Worm (Caenorhabditis elegans) whole organism, L2 larva: ENCODE results near the gene efk-1.

Source experiments
- C34F6.9 ChIP-seq: fragments of 150-350 bp; optimal IDR thresholded peaks from 2 replicates; lab custom pipeline; 2014; ENCODE audit warnings: missing biosample characterization, missing genetic modification characterization
- F13H6.1 ChIP-seq: sonication (generic microtip); optimal IDR thresholded peaks from 2 replicates; lab custom pipeline; 2016; ENCODE audit warnings: missing genetic modification characterization, missing compliant biosample characterization
- R02D3.7 ChIP-seq: fragments of 150-350 bp; optimal IDR thresholded peaks from 2 replicates; lab custom pipeline; 2014; ENCODE audit warnings: missing biosample characterization, missing genetic modification characterization
- ZK546.5 ChIP-seq: sonication (generic microtip); optimal IDR thresholded peaks from 2 replicates; lab custom pipeline; 2017; ENCODE audit warnings: missing biosample characterization, missing genetic modification characterization
- alr-1 ChIP-seq: fragments of 150-350 bp; optimal IDR thresholded peaks from 2 replicates; lab custom pipeline; 2014; ENCODE audit warnings: missing biosample characterization, missing genetic modification characterization
- aly-2 ChIP-seq: fragments of 150-350 bp; optimal IDR thresholded peaks from 2 replicates; lab custom pipeline; 2014; ENCODE audit warnings: missing biosample characterization, missing genetic modification characterization
- ama-1 ChIP-seq: fragments of 150-350 bp; optimal IDR thresholded peaks from 2 replicates; lab custom pipeline; 2018; ENCODE audit warnings: inconsistent platforms
- blmp-1 ChIP-seq: sonication (generic microtip); optimal IDR thresholded peaks from 2 replicates; lab custom pipeline; 2017; ENCODE audit warnings: missing genetic modification characterization, mild to moderate bottlenecking, missing compliant biosample characterization, antibody characterized with exemption, moderate library complexity; ENCODE audit not compliant: insufficient read depth
- crh-2 ChIP-seq: sonication (generic microtip); optimal IDR thresholded peaks from 2 replicates; lab custom pipeline; 2017; ENCODE audit warnings: missing biosample characterization, missing genetic modification characterization
- dmd-4 ChIP-seq: sonication (generic microtip); optimal IDR thresholded peaks from 2 replicates; lab custom pipeline; 2017; ENCODE audit warnings: missing biosample characterization, missing genetic modification characterization
- egl-27 ChIP-seq: sonication (generic microtip); optimal IDR thresholded peaks from 3 replicates; lab custom pipeline; 2017; ENCODE audit warnings: missing biosample characterization, missing genetic modification reagents, missing genetic modification characterization
- elt-1 ChIP-seq: fragments of 150-350 bp; optimal IDR thresholded peaks from 2 replicates; lab custom pipeline; 2014; ENCODE audit warnings: missing biosample characterization, missing genetic modification characterization
- fos-1 ChIP-seq: fragments of 150-350 bp; optimal IDR thresholded peaks from 2 replicates; lab custom pipeline; 2014; ENCODE audit warnings: missing biosample characterization, missing genetic modification characterization
- gmeb-1 ChIP-seq: fragments of 150-350 bp; optimal IDR thresholded peaks from 2 replicates; lab custom pipeline; 2014; ENCODE audit warnings: missing biosample characterization, missing genetic modification characterization
- lin-11 ChIP-seq: fragments of 150-350 bp; sonication (generic microtip); optimal IDR thresholded peaks from 2 replicates; lab custom pipeline; 2014; ENCODE audit warnings: missing biosample characterization, missing genetic modification characterization, inconsistent platforms, mixed read lengths
- lin-13 ChIP-seq: fragments of 150-350 bp; optimal IDR thresholded peaks from 2 replicates; lab custom pipeline; 2014; ENCODE audit warnings: missing biosample characterization, missing genetic modification reagents, missing genetic modification characterization
- lin-39 ChIP-seq: fragments of 150-350 bp; optimal IDR thresholded peaks from 2 replicates; lab custom pipeline; 2014; ENCODE audit warnings: missing biosample characterization, missing genetic modification reagents, missing genetic modification characterization
- lsy-2 ChIP-seq, 2 experiments: fragments of 150-350 bp in 1 of 2; sonication (generic microtip) in 1 of 2; optimal IDR thresholded peaks; 2 replicates each; lab custom pipeline; 2014 to 2017; ENCODE audit warnings: missing biosample characterization in 2 of 2, missing genetic modification characterization in 2 of 2
- mab-5 ChIP-seq: fragments of 150-350 bp; optimal IDR thresholded peaks from 2 replicates; lab custom pipeline; 2014; ENCODE audit warnings: missing biosample characterization, missing genetic modification characterization
- mbf-1 ChIP-seq: sonication (generic microtip); optimal IDR thresholded peaks from 2 replicates; lab custom pipeline; 2017; ENCODE audit warnings: missing biosample characterization, missing genetic modification characterization
- mdl-1 ChIP-seq, 2 experiments: fragments of 150-350 bp in 1 of 2; sonication (generic microtip) in 1 of 2; optimal IDR thresholded peaks; 2 replicates each; lab custom pipeline; 2017; ENCODE audit warnings: missing biosample characterization in 2 of 2, missing genetic modification characterization in 2 of 2
- nhr-10 ChIP-seq: sonication (generic microtip); optimal IDR thresholded peaks from 2 replicates; lab custom pipeline; 2017; ENCODE audit warnings: missing biosample characterization, missing genetic modification characterization
- nhr-11 ChIP-seq: fragments of 150-350 bp; optimal IDR thresholded peaks from 2 replicates; lab custom pipeline; 2014; ENCODE audit warnings: missing biosample characterization, missing genetic modification characterization
- nhr-12 ChIP-seq: fragments of 150-350 bp; optimal IDR thresholded peaks from 2 replicates; lab custom pipeline; 2014; ENCODE audit warnings: missing biosample characterization, missing genetic modification characterization
- nhr-129 ChIP-seq: fragments of 150-350 bp; optimal IDR thresholded peaks from 2 replicates; lab custom pipeline; 2014; ENCODE audit warnings: missing biosample characterization, missing genetic modification characterization
- nhr-21 ChIP-seq: fragments of 150-350 bp; optimal IDR thresholded peaks from 2 replicates; lab custom pipeline; 2014; ENCODE audit warnings: missing biosample characterization, missing genetic modification characterization
- nhr-23 ChIP-seq: fragments of 150-350 bp; optimal IDR thresholded peaks from 2 replicates; lab custom pipeline; 2014; ENCODE audit warnings: missing biosample characterization, missing genetic modification reagents, missing genetic modification characterization
- nhr-77 ChIP-seq: fragments of 150-350 bp; optimal IDR thresholded peaks from 2 replicates; lab custom pipeline; 2014; ENCODE audit warnings: missing biosample characterization, missing genetic modification characterization
- sem-4 ChIP-seq: fragments of 150-350 bp; optimal IDR thresholded peaks from 2 replicates; lab custom pipeline; 2014; ENCODE audit warnings: missing biosample characterization, missing genetic modification reagents, missing genetic modification characterization
- skn-1 ChIP-seq: sonication (generic microtip); optimal IDR thresholded peaks from 2 replicates; lab custom pipeline; 2017; ENCODE audit warnings: missing biosample characterization, missing genetic modification characterization
- sma-3 ChIP-seq: sonication (generic microtip); optimal IDR thresholded peaks from 2 replicates; lab custom pipeline; 2016; ENCODE audit warnings: missing genetic modification reagents, missing genetic modification characterization, missing compliant biosample characterization
- sma-9 ChIP-seq, 2 experiments: fragments of 150-350 bp in 1 of 2; sonication (generic microtip) in 1 of 2; optimal IDR thresholded peaks; 2 replicates each; lab custom pipeline; 2014 to 2016; ENCODE audit warnings: missing genetic modification characterization in 2 of 2, mild to moderate bottlenecking in 1 of 2, missing biosample characterization in 1 of 2, missing compliant biosample characterization in 1 of 2, missing genetic modification reagents in 1 of 2, moderate library complexity in 1 of 2
- zag-1 ChIP-seq: fragments of 150-350 bp; optimal IDR thresholded peaks from 2 replicates; lab custom pipeline; 2014; ENCODE audit warnings: missing biosample characterization, missing genetic modification characterization
- ztf-1 ChIP-seq: fragments of 200-800 bp; sonication (Bioruptor generic); conservative IDR thresholded peaks from 2 replicates; pipeline ENCODE4 v1.3.6; 2022; ENCODE audit warnings: missing genetic modification characterization, missing compliant biosample characterization
- ztf-11 ChIP-seq: sonication (generic microtip); optimal IDR thresholded peaks from 2 replicates; lab custom pipeline; 2017; ENCODE audit warnings: missing biosample characterization, missing genetic modification characterization

Gene efk-1

DNA sequence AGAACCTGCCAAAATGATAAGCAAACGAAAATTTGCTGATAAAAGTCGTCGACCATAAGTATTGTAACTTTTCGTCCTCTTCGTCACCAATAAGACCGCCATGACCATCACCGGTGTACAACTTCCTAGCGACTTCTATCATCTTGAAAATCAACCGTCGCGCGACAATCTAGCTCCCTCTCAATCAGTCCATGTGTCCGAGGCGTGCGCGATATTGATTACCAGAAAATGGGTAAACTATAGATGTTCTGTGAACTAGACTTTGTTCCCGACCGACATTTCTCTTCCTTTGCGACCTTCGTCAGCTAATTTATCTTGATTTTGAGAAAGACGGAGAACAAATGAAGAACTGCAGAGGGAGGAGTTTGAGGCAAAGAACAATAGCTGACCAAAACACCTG lies 23.0 kb downstream of the efk-1 start (continued):
- TF ChIP-seq fos-1 (tag; lab: Kevin White, UChicago) (peak; percentile 26), dmd-4 (tag; lab: Kevin White, UChicago) (no peak), gmeb-1 (no peak), nhr-21 (tag; lab: Kevin White, UChicago) (peak; percentile 88), zag-1 (no peak), sma-9 (GFP tag; optimal IDR thresholded peaks at IDR 0.05; lab: Kevin White, UChicago) (peak; percentile 87), sma-9 (tag; optimal IDR thresholded peaks at IDR 0.05; lab: Kevin White, UChicago) (no peak), mdl-1 (tag; optimal IDR thresholded peaks at IDR 0.05; lab: Kevin White, UChicago) (peak in 1 of 2 experiments; percentile 14), nhr-12 (tag; lab: Kevin White, UChicago) (no peak), F13H6.1 (tag; lab: Kevin White, UChicago) (no peak), nhr-10 (tag; lab: Kevin White, UChicago) (no peak), mbf-1 (tag; lab: Kevin White, UChicago) (no peak), lsy-2 (tag; optimal IDR thresholded peaks at IDR 0.05; lab: Kevin White, UChicago) (no peak), lin-39 (tag; lab: Kevin White, UChicago) (no peak), elt-1 (no peak), sem-4 (tag; lab: Kevin White, UChicago) (no peak), C34F6.9 (no peak), ztf-1 (GFP tag; lab: Robert Waterston, UW) (no peak), R02D3.7 (tag; lab: Kevin White, UChicago) (no peak), nhr-11 (tag; lab: Kevin White, UChicago) (no peak), ZK546.5 (tag; lab: Kevin White, UChicago) (no peak), nhr-77 (tag; lab: Kevin White, UChicago) (no peak), nhr-129 (tag; lab: Kevin White, UChicago) (peak; percentile 40), egl-27 (tag; lab: Kevin White, UChicago) (no peak), lin-11 (tag; lab: Kevin White, UChicago) (no peak), lin-13 (GFP tag; lab: Kevin White, UChicago) (no peak)

DNA sequence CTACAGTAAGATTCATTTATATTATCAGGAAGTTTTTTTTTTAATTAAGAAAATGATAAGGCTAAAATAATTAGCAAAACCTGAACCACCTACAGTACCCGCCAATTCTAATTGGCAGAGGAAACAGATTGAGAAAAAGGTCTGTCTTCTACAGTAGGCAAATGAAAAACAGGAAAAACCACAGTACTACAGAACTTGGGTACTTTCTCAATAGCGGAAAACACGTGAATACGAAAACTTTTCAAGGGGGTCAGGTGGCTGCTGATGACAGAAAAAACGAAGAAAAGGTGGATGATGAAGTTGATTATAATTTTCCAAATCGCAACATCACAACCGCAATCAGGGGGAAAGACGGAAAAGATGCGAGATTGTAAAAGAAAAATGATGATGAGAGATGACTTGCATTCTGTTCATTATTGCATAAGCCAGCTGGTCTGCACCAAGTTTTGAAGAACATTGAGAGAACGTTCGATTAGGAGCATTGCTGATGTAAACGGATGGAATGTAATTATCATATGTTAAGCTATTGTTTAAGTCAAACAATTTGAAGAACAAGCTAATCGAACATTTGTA lies 23.9 kb downstream of the efk-1 start:
- TF ChIP-seq ztf-11 (tag; lab: Kevin White, UChicago) (no peak), sma-3 (peak; percentile 0), fos-1 (tag; lab: Kevin White, UChicago) (no peak), lsy-2 (tag; optimal IDR thresholded peaks at IDR 0.05; lab: Kevin White, UChicago) (peak in 1 of 2 experiments; percentile 33), nhr-21 (tag; lab: Kevin White, UChicago) (peak; percentile 35), C34F6.9 (no peak), nhr-77 (tag; lab: Kevin White, UChicago) (no peak), nhr-12 (tag; lab: Kevin White, UChicago) (no peak), mdl-1 (tag; optimal IDR thresholded peaks at IDR 0.05; lab: Kevin White, UChicago) (peak in 1 of 2 experiments; percentile 59), sma-9 (GFP tag; optimal IDR thresholded peaks at IDR 0.05; lab: Kevin White, UChicago) (peak; percentile 24), sma-9 (tag; optimal IDR thresholded peaks at IDR 0.05; lab: Kevin White, UChicago) (no peak), blmp-1 (peak; percentile 13), nhr-129 (tag; lab: Kevin White, UChicago) (peak; percentile 97), gmeb-1 (peak; percentile 10), dmd-4 (tag; lab: Kevin White, UChicago) (no peak)

DNA sequence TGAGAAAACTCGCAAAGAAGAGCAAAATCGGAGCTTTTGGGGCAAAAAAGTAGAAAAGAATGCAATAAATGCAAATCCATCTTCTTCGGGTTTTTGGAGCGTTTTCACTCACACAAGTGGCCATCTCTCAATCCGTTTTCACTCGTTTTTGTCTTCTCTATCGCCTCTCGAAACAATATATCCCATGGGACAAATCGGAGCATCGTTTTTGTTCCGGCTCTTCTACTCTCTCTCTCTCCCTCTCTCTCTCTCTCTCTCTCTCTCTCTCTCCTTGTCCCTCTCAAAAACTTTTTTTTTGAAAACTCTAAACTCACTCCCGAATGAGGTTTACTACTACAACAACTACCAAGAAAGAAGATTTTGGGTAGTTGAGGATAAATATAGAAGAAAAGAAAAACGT lies 26.8 kb downstream of the efk-1 start:
- no peak for TF ChIP-seq sem-4 (tag; lab: Kevin White, UChicago)
- no peak for TF ChIP-seq sma-9 (GFP tag; optimal IDR thresholded peaks at IDR 0.05; lab: Kevin White, UChicago)
- TF ChIP-seq sma-9 (tag; optimal IDR thresholded peaks at IDR 0.05; lab: Kevin White, UChicago) = no peak
- TF ChIP-seq egl-27 (tag; lab: Kevin White, UChicago) = no peak
- no peak for TF ChIP-seq nhr-11 (tag; lab: Kevin White, UChicago)
- no peak for TF ChIP-seq alr-1
- TF ChIP-seq ztf-11 (tag; lab: Kevin White, UChicago) = no peak
- TF ChIP-seq mab-5 = no peak
- TF ChIP-seq nhr-23 = no peak
- no peak for TF ChIP-seq ama-1 (lab: Kevin White, UChicago)
- TF ChIP-seq nhr-129 (tag; lab: Kevin White, UChicago) = peak; percentile 20
- peak in 1 of 2 experiments; percentile 46 for TF ChIP-seq lsy-2 (tag; optimal IDR thresholded peaks at IDR 0.05; lab: Kevin White, UChicago)
- TF ChIP-seq sma-3 = no peak
- TF ChIP-seq C34F6.9 = peak; percentile 54
- peak; percentile 34 for TF ChIP-seq crh-2
- no peak for TF ChIP-seq aly-2 (tag; lab: Kevin White, UChicago)

DNA sequence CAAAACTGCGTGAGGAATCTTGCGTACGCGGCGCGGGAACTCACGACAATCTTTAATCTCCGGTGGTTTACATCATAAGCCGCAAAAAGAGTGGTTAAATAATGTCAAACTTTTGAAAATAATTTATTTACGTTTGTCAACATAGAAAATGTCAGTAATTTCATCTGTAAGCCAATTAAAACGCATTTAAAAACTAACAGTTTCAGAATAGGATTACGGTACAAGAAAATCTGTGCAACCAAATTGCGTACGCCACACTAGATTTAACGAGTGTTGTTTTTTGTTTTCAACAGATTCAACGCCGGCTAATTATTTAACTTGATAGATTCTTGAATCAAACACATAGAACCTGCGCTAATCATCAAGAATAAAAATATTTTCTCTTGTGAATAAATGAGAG lies 27.5 kb downstream of the efk-1 start:
- TF ChIP-seq skn-1 (tag; lab: Kevin White, UChicago) = no peak
- TF ChIP-seq egl-27 (tag; lab: Kevin White, UChicago) = no peak
